In the genomic region with DNA sequence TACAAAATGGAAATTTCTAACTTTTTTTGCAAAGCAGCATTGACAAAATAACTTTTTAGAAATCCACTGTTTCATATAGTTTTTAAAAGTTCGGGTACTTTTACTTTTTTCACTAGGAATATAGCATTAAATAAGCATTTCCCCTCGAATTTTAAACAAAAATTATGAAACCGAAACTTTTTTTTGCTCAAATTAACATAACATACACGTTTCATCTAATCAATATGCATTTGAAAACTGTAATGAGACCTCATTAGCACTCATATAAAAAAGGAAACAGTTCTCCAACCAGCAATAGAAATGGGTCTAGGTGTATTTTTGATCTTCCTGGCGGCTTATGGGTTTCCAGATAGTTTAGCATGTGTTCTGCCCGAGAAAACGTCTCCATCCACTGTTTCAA, we compare ENCODE assay signal across 2 worm cellular contexts.
TF ChIP-seq lines count a peak whose summit lies in the region.

A gene (plus strand): TSS at position 301 of the 400 bp plus-strand sequence.

TF ChIP-seq in whole organism, L4 larva, 104 proteins besides CTCF, POLR2A, EP300 and RAD21:
- TF ChIP-seq nhr-102 (tag; optimal IDR thresholded peaks at IDR 0.05; lab: Kevin White, UChicago) = no peak
- no peak for TF ChIP-seq skn-1 (tag; optimal IDR thresholded peaks at IDR 0.05; lab: Kevin White, UChicago)
- TF ChIP-seq hlh-11 (tag; optimal IDR thresholded peaks at IDR 0.05; lab: Kevin White, UChicago) = no peak
- TF ChIP-seq mep-1 (tag; optimal IDR thresholded peaks at IDR 0.05; lab: Kevin White, UChicago) = no peak
- TF ChIP-seq daf-12 (tag; optimal IDR thresholded peaks at IDR 0.05; lab: Kevin White, UChicago) = no peak
- TF ChIP-seq snpc-1.2 (GFP tag; IDR thresholded peaks at IDR 0.05; lab: Robert Waterston, UW) = 0 out of 2 replicates have a peak, but pooled peaks have one; percentile 53

TF ChIP-seq in whole organism, young adult, 124 proteins besides CTCF, POLR2A, EP300 and RAD21:
- peak; percentile 49; the same call in 1 of the 2 replicates for TF ChIP-seq attf-6 (GFP tag; IDR thresholded peaks at IDR 0.05; lab: Robert Waterston, UW)
- TF ChIP-seq snpc-4 (GFP tag; optimal IDR thresholded peaks at IDR 0.05; lab: Kevin White, UChicago) = no peak
- peak in 1 of 4 experiments; percentile 49 for TF ChIP-seq snpc-4 (tag; optimal IDR thresholded peaks at IDR 0.05; lab: Kevin White, UChicago)
- no peak for TF ChIP-seq aptf-3 (GFP tag; IDR thresholded peaks at IDR 0.05; lab: Robert Waterston, UW)
